Fruit fly (Drosophila melanogaster): ENCODE results near the gene nej.
A peak's percentile ranks its signal among the peaks of the same experiment; 100 is the strongest.

Gene nej

DNA sequence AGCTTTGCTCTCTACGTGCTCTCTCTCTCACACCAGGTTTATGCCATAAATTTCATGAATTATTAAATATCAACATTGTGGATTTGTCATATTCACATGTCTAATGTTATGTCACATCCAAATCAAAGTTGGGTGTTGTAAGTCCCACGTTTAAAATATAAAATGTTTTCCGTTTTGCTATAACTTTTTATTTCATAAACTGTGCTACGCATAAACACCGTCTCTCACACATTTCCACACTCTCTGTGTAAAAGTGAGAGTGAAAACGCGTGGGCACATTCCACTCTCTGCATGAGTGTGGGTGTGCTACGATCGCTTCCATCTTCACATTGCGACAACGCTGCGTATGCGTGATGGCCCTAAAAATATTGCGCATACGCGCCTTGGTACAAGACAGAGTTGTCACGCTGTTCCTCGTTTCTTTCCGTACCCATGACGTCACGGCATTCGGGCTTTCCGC is 46.1 kb downstream of the nej start (continued):
- TF ChIP-seq emc (GFP tag; optimal IDR thresholded peaks at IDR 0.05): peak; percentile 87
- peak; percentile 78 for TF ChIP-seq Adf1 (GFP tag; IDR thresholded peaks at IDR 0.05)
- peak; percentile 87 for TF ChIP-seq HmgD (GFP tag; optimal IDR thresholded peaks at IDR 0.05)
- TF ChIP-seq CG18599 (GFP tag; optimal IDR thresholded peaks at IDR 0.05): peak; percentile 99
- TF ChIP-seq gfzf (GFP tag; optimal IDR thresholded peaks at IDR 0.05): peak; percentile 14
- peak; percentile 89 for TF ChIP-seq CG18011 (GFP tag; optimal IDR thresholded peaks at IDR 0.05)
- peak; percentile 83 for TF ChIP-seq NC2α (GFP tag; optimal IDR thresholded peaks at IDR 0.05)
- peak; percentile 90 for TF ChIP-seq Antp (GFP tag; optimal IDR thresholded peaks at IDR 0.05)
- TF ChIP-seq CG2199 (GFP tag; IDR thresholded peaks at IDR 0.05): peak; percentile 76; the same call in 1 of the 3 replicates
- peak; percentile 95 for TF ChIP-seq sob (GFP tag; IDR thresholded peaks at IDR 0.05)
- TF ChIP-seq ab (GFP tag; optimal IDR thresholded peaks at IDR 0.05): peak; percentile 71
- peak; percentile 90 for TF ChIP-seq CG2889 (GFP tag; IDR thresholded peaks at IDR 0.05)
- peak; percentile 87 for TF ChIP-seq CG8359 (GFP tag; optimal IDR thresholded peaks at IDR 0.05; ENCODE audit: borderline replicate concordance)
- peak; percentile 90 for TF ChIP-seq CG4707 (GFP tag; optimal IDR thresholded peaks at IDR 0.05)
- TF ChIP-seq Doc2 (GFP tag; IDR thresholded peaks at IDR 0.05): peak; percentile 32; the same call in 1 of the 2 replicates
- TF ChIP-seq bigmax (GFP tag; optimal IDR thresholded peaks at IDR 0.05): peak; percentile 74
- peak; percentile 99 for TF ChIP-seq Fer3 (tag; optimal IDR thresholded peaks at IDR 0.05)
- TF ChIP-seq CG10431 (GFP tag; optimal IDR thresholded peaks at IDR 0.05): peak; percentile 85
- TF ChIP-seq CG3407 (GFP tag; optimal IDR thresholded peaks at IDR 0.05): peak; percentile 90
- peak; percentile 91 for TF ChIP-seq H2.0 (GFP tag; IDR thresholded peaks at IDR 0.05)
- TF ChIP-seq CG3065 (GFP tag; optimal IDR thresholded peaks at IDR 0.05): peak; percentile 67
- TF ChIP-seq z (GFP tag; IDR thresholded peaks at IDR 0.05): no peak
- TF ChIP-seq ewg (GFP tag; optimal IDR thresholded peaks at IDR 0.05): peak; percentile 86
- TF ChIP-seq CG10565 (GFP tag; optimal IDR thresholded peaks at IDR 0.05): peak; percentile 68
- peak; percentile 91 for TF ChIP-seq CG4282 (GFP tag; optimal IDR thresholded peaks at IDR 0.05)
- no peak for TF ChIP-seq fru (optimal IDR thresholded peaks at IDR 0.05)
- 0 out of 3 replicates have a peak, but pooled peaks have one; percentile 34 for TF ChIP-seq mld (GFP tag; IDR thresholded peaks at IDR 0.05; ENCODE audit: partially characterized antibody)
- no peak for TF ChIP-seq hkb (optimal IDR thresholded peaks at IDR 0.05)
- TF ChIP-seq hkb (GFP tag; IDR thresholded peaks at IDR 0.05): peak; percentile 99
- TF ChIP-seq MBD-R2 (GFP tag; IDR thresholded peaks at IDR 0.05): peak; percentile 94
- peak; percentile 90 for TF ChIP-seq CG16863 (GFP tag; optimal IDR thresholded peaks at IDR 0.05)
- peak; percentile 19; the same call in 1 of the 3 replicates for TF ChIP-seq CG34224 (GFP tag; IDR thresholded peaks at IDR 0.05; ENCODE audit: partially characterized antibody)
- peak; percentile 92 for TF ChIP-seq ap (GFP tag; IDR thresholded peaks at IDR 0.05)
- peak; percentile 72 for TF ChIP-seq CG13123 (GFP tag; optimal IDR thresholded peaks at IDR 0.05)
- TF ChIP-seq CG11085 (GFP tag; IDR thresholded peaks at IDR 0.05): peak; percentile 86; the same call in 1 of the 2 replicates
- peak; percentile 96 for TF ChIP-seq repo (GFP tag; optimal IDR thresholded peaks at IDR 0.05)
- TF ChIP-seq CG6765 (GFP tag; optimal IDR thresholded peaks at IDR 0.05): peak; percentile 99
- peak; percentile 94 for TF ChIP-seq Oaz (GFP tag; IDR thresholded peaks at IDR 0.05)
- peak; percentile 99 for TF ChIP-seq CG2678 (tag; optimal IDR thresholded peaks at IDR 0.05)
- peak; percentile 83 for TF ChIP-seq Abd-B (GFP tag; optimal IDR thresholded peaks at IDR 0.05)
- TF ChIP-seq Oli (tag; optimal IDR thresholded peaks at IDR 0.05): peak; percentile 95
- TF ChIP-seq hth (optimal IDR thresholded peaks at IDR 0.05): no peak
- TF ChIP-seq scrt (GFP tag; optimal IDR thresholded peaks at IDR 0.05): peak; percentile 99
- peak; percentile 71 for TF ChIP-seq CG14667 (GFP tag; IDR thresholded peaks at IDR 0.05)
- peak; percentile 85 for TF ChIP-seq Deaf1 (tag; optimal IDR thresholded peaks at IDR 0.05)
- TF ChIP-seq CG10979 (tag; optimal IDR thresholded peaks at IDR 0.05): peak; percentile 95
- TF ChIP-seq btn (GFP tag; optimal IDR thresholded peaks at IDR 0.05): peak; percentile 89
- TF ChIP-seq gem (tag; optimal IDR thresholded peaks at IDR 0.05): peak; percentile 98
- TF ChIP-seq CG17385 (GFP tag; optimal IDR thresholded peaks at IDR 0.05): peak; percentile 96
- TF ChIP-seq crp (GFP tag; optimal IDR thresholded peaks at IDR 0.05): peak in 1 of 2 experiments; percentile 62
- peak; percentile 98 for TF ChIP-seq sug (tag; optimal IDR thresholded peaks at IDR 0.05)

Measured in whole organism, embryonic.